Worm (Caenorhabditis elegans): ENCODE measurements around the gene F27B3.8.

F27B3.8 gene

ce11 chrIII:6606022-6606467, 26.5 kb downstream of the F27B3.8 start (continued):
- peak; percentile 90 for TF ChIP-seq aly-2 (tag; optimal IDR thresholded peaks at IDR 0.05)

ce11 chrIII:6606641-6607040, 27.1 kb downstream of the F27B3.8 start:
- TF ChIP-seq mef-2 (tag; optimal IDR thresholded peaks at IDR 0.05) (no peak), sox-4 (tag; optimal IDR thresholded peaks at IDR 0.05) (no peak), efl-1 (optimal IDR thresholded peaks at IDR 0.05) (no peak), efl-1 (GFP tag; optimal IDR thresholded peaks at IDR 0.05 in 1 of 2) (peak in 1 of 2 experiments; percentile 92), egl-27 (tag; optimal IDR thresholded peaks at IDR 0.05) (no peak), ama-1 (optimal IDR thresholded peaks at IDR 0.05) (no peak), unc-98 (GFP tag; IDR thresholded peaks at IDR 0.05) (no peak)

- TF ChIP-seq nhr-19 (GFP tag; conservative IDR thresholded peaks at IDR 0.05), result peak; percentile 44
- no peak for TF ChIP-seq unc-62 (GFP tag; optimal IDR thresholded peaks at IDR 0.05)
- TF ChIP-seq nhr-90 (tag; optimal IDR thresholded peaks at IDR 0.05; ENCODE audit: poor library complexity), result peak; percentile 9
- TF ChIP-seq mdl-1 (tag; optimal IDR thresholded peaks at IDR 0.05), result no peak
- no peak for TF ChIP-seq ztf-4 (tag; optimal IDR thresholded peaks at IDR 0.05)
- peak in 1 of 2 experiments; percentile 10 for TF ChIP-seq lin-35 (GFP tag; optimal IDR thresholded peaks at IDR 0.05)
- no peak for TF ChIP-seq tbx-2 (tag; optimal IDR thresholded peaks at IDR 0.05)
- no peak for TF ChIP-seq nhr-237 (tag; optimal IDR thresholded peaks at IDR 0.05)
- TF ChIP-seq mep-1 (tag; optimal IDR thresholded peaks at IDR 0.05), result no peak
- TF ChIP-seq efl-1 (optimal IDR thresholded peaks at IDR 0.05), result no peak
- peak in 1 of 2 experiments; percentile 53 for TF ChIP-seq efl-1 (GFP tag; optimal IDR thresholded peaks at IDR 0.05 in 1 of 2)
Measured at ce11 chrIII:6607067-6607466, 27.6 kb downstream of the F27B3.8 start.

ce11 chrIII:6607646-6608045, 28.1 kb downstream of the F27B3.8 start:
- TF ChIP-seq tbx-2 (tag; optimal IDR thresholded peaks at IDR 0.05) (no peak), efl-1 (optimal IDR thresholded peaks at IDR 0.05) (no peak), efl-1 (GFP tag; optimal IDR thresholded peaks at IDR 0.05 in 1 of 2) (peak in 1 of 2 experiments; percentile 62)

- TF ChIP-seq zip-4 (GFP tag; optimal IDR thresholded peaks at IDR 0.05) (no peak), elt-2 (tag; optimal IDR thresholded peaks at IDR 0.05) (peak; percentile 9), lin-15B (tag; optimal IDR thresholded peaks at IDR 0.05) (peak; percentile 76), unc-86 (tag; optimal IDR thresholded peaks at IDR 0.05) (peak; percentile 63), nhr-90 (tag; optimal IDR thresholded peaks at IDR 0.05; ENCODE audit: poor library complexity) (peak; percentile 82), ets-5 (GFP tag; IDR thresholded peaks at IDR 0.05) (no peak), hlh-17 (GFP tag; optimal IDR thresholded peaks at IDR 0.05; ENCODE audit: borderline replicate concordance) (no peak), aly-2 (tag; optimal IDR thresholded peaks at IDR 0.05) (peak; percentile 28), fkh-8 (tag; optimal IDR thresholded peaks at IDR 0.05) (peak; percentile 72), fos-1 (tag; optimal IDR thresholded peaks at IDR 0.05) (no peak), Y116A8C.19 (tag; optimal IDR thresholded peaks at IDR 0.05; ENCODE audit: borderline replicate concordance) (no peak), lir-3 (tag; optimal IDR thresholded peaks at IDR 0.05; ENCODE audit: poor library complexity) (peak; percentile 68), dpl-1 (GFP tag; optimal IDR thresholded peaks at IDR 0.05) (peak; percentile 95 to 97 (median 95)), pax-3 (tag; optimal IDR thresholded peaks at IDR 0.05) (peak; percentile 9), nhr-237 (tag; optimal IDR thresholded peaks at IDR 0.05) (peak; percentile 59), dsc-1 (tag; optimal IDR thresholded peaks at IDR 0.05) (peak; percentile 62), egl-27 (tag; optimal IDR thresholded peaks at IDR 0.05) (no peak), skn-1 (tag; optimal IDR thresholded peaks at IDR 0.05) (peak; percentile 88), ztf-11 (tag; optimal IDR thresholded peaks at IDR 0.05) (no peak), unc-62 (GFP tag; optimal IDR thresholded peaks at IDR 0.05) (no peak), efl-1 (optimal IDR thresholded peaks at IDR 0.05) (peak; percentile 85 to 97), efl-1 (GFP tag; optimal IDR thresholded peaks at IDR 0.05 in 1 of 2) (peak; percentile 96 to 99), sox-4 (tag; optimal IDR thresholded peaks at IDR 0.05) (peak; percentile 31), mep-1 (tag; optimal IDR thresholded peaks at IDR 0.05) (peak; percentile 84), ama-1 (optimal IDR thresholded peaks at IDR 0.05) (no peak), nhr-20 (tag; optimal IDR thresholded peaks at IDR 0.05) (peak; percentile 87), vab-15 (tag; optimal IDR thresholded peaks at IDR 0.05) (no peak), fkh-4 (tag; optimal IDR thresholded peaks at IDR 0.05; ENCODE audit: borderline replicate concordance) (no peak), lin-35 (GFP tag; optimal IDR thresholded peaks at IDR 0.05) (peak; percentile 97 to 98), lin-39 (tag; optimal IDR thresholded peaks at IDR 0.05) (no peak), sptf-1 (tag; optimal IDR thresholded peaks at IDR 0.05) (no peak), nhr-47 (tag; optimal IDR thresholded peaks at IDR 0.05) (peak; percentile 87), grh-1 (GFP tag; IDR thresholded peaks at IDR 0.05) (no peak), unc-98 (GFP tag; IDR thresholded peaks at IDR 0.05) (no peak), hlh-4 (tag; optimal IDR thresholded peaks at IDR 0.05) (no peak), C04F5.9 (tag; optimal IDR thresholded peaks at IDR 0.05) (no peak)
Measured at ce11 chrIII:6608101-6608672, 28.7 kb downstream of the F27B3.8 start, which contains the start of the genes mdh-2 and F20H11.4. TSS of gene mdh-2 (minus strand) at chrIII:6608106. TSS of gene F20H11.4 (plus strand) at chrIII:6608622.
